Fruit fly (Drosophila melanogaster) whole organism, embryonic: ENCODE results near the gene CG12081.

Experiments used
- CG1024 ChIP-seq: fragments of 200-800 bp; sonication (Bioruptor generic); IDR thresholded peaks from 2 replicates; pipeline ENCODE4 v1.3.6; 2022; ENCODE audit warnings: missing biosample characterization, missing genetic modification characterization
- CG12071 ChIP-seq: fragments of 200-800 bp; sonication (Bioruptor generic); optimal IDR thresholded peaks from 3 replicates; lab custom pipeline; 2018; ENCODE audit warnings: missing biosample characterization, mild to moderate bottlenecking, missing genetic modification characterization
- CG13624 ChIP-seq: fragments of 200-800 bp; sonication (Bioruptor generic); optimal IDR thresholded peaks from 2 replicates; lab custom pipeline; 2016; ENCODE audit warnings: missing biosample characterization, missing genetic modification characterization
- CG13894 ChIP-seq: fragments of 200-800 bp; sonication (Bioruptor generic); optimal IDR thresholded peaks from 3 replicates; lab custom pipeline; 2018; ENCODE audit warnings: missing biosample characterization, mild to moderate bottlenecking, missing genetic modification characterization, moderate library complexity
- CG17359 ChIP-seq: fragments of 200-800 bp; sonication (Bioruptor generic); optimal IDR thresholded peaks from 3 replicates; lab custom pipeline; 2018; ENCODE audit warnings: missing biosample characterization, mild to moderate bottlenecking, missing genetic modification characterization, moderate library complexity
- CG1792 ChIP-seq: fragments of 200-800 bp; sonication (Bioruptor generic); optimal IDR thresholded peaks from 2 replicates; lab custom pipeline; 2016; ENCODE audit warnings: missing biosample characterization, missing genetic modification characterization
- CG18262 ChIP-seq: fragments of 200-800 bp; optimal IDR thresholded peaks from 3 replicates; lab custom pipeline; 2019; ENCODE audit warnings: missing biosample characterization, mild to moderate bottlenecking, missing genetic modification characterization, moderate library complexity
- CG1832 ChIP-seq: fragments of 200-800 bp; sonication (Bioruptor generic); optimal IDR thresholded peaks from 2 replicates; lab custom pipeline; 2017; ENCODE audit warnings: missing biosample characterization, mild to moderate bottlenecking, missing genetic modification characterization, inconsistent platforms
- CG2202 ChIP-seq: fragments of 200-800 bp; sonication (Bioruptor generic); optimal IDR thresholded peaks from 2 replicates; lab custom pipeline; 2018; ENCODE audit warnings: missing biosample characterization, mild to moderate bottlenecking, missing genetic modification characterization
- CG30020 ChIP-seq: fragments of 200-800 bp; optimal IDR thresholded peaks from 2 replicates; lab custom pipeline; 2019; ENCODE audit warnings: missing biosample characterization, mild to moderate bottlenecking, missing genetic modification characterization, moderate library complexity
- CG30431 ChIP-seq: fragments of 200-800 bp; sonication (Bioruptor generic); optimal IDR thresholded peaks from 2 replicates; lab custom pipeline; 2017; ENCODE audit warnings: missing biosample characterization, missing genetic modification characterization
- CG31441 ChIP-seq: fragments of 200-800 bp; sonication (Bioruptor generic); IDR thresholded peaks from 2 replicates; pipeline ENCODE4 v1.3.6; 2022; ENCODE audit warnings: missing biosample characterization, missing genetic modification characterization
- CG32767 ChIP-seq: fragments of 200-800 bp; sonication (Bioruptor generic); IDR thresholded peaks from 2 replicates; pipeline ENCODE4 v1.3.6; 2022; ENCODE audit warnings: missing biosample characterization, missing genetic modification characterization
- CG3281 ChIP-seq: fragments of 200-800 bp; sonication (Bioruptor generic); optimal IDR thresholded peaks from 3 replicates; lab custom pipeline; 2017; ENCODE audit warnings: missing biosample characterization, mild to moderate bottlenecking, missing genetic modification characterization
- CG5180 ChIP-seq: fragments of 200-800 bp; sonication (Bioruptor generic); optimal IDR thresholded peaks from 3 replicates; lab custom pipeline; 2017; ENCODE audit warnings: missing biosample characterization, missing genetic modification characterization, mild to moderate bottlenecking, moderate library complexity, missing genetic modification reagents
- CG5245 ChIP-seq: fragments of 200-800 bp; sonication (Bioruptor generic); optimal IDR thresholded peaks from 3 replicates; lab custom pipeline; 2016; ENCODE audit warnings: missing biosample characterization, missing genetic modification characterization
- CG6791 ChIP-seq: fragments of 200-800 bp; sonication (Bioruptor generic); IDR thresholded peaks from 3 replicates; pipeline ENCODE4 v1.3.6; 2022; ENCODE audit warnings: missing biosample characterization, missing genetic modification characterization; ENCODE audit not compliant: partially characterized antibody
- CG7271 ChIP-seq: fragments of 200-800 bp; sonication (Bioruptor generic); optimal IDR thresholded peaks from 2 replicates; lab custom pipeline; 2018; ENCODE audit warnings: missing biosample characterization, mild to moderate bottlenecking, missing genetic modification characterization, moderate library complexity
- CG7745 ChIP-seq: fragments of 200-800 bp; sonication (Bioruptor generic); optimal IDR thresholded peaks from 2 replicates; lab custom pipeline; 2018; ENCODE audit warnings: missing biosample characterization, mild to moderate bottlenecking, missing genetic modification characterization, moderate library complexity
- CG8944 ChIP-seq: fragments of 200-800 bp; sonication (Bioruptor generic); optimal IDR thresholded peaks from 3 replicates; lab custom pipeline; 2016; ENCODE audit warnings: missing biosample characterization, missing genetic modification characterization
- CkIIα-i1 ChIP-seq: fragments of 200-800 bp; sonication (Bioruptor generic); IDR thresholded peaks from 2 replicates; pipeline ENCODE4 v1.3.6; 2022; ENCODE audit warnings: missing biosample characterization, missing genetic modification characterization
- Fer2 ChIP-seq: fragments of 200-800 bp; sonication (Bioruptor generic); optimal IDR thresholded peaks from 2 replicates; lab custom pipeline; 2018; ENCODE audit warnings: missing biosample characterization, mild to moderate bottlenecking, missing genetic modification characterization, moderate library complexity
- Hr3 ChIP-seq: fragments of 200-800 bp; sonication (Bioruptor generic); optimal IDR thresholded peaks from 3 replicates; lab custom pipeline; 2016; ENCODE audit warnings: missing biosample characterization, missing genetic modification characterization
- Hr51 ChIP-seq, 2 experiments: fragments of 200-800 bp; sonication (Bioruptor generic); optimal IDR thresholded peaks; 2 replicates in 1 of 2; 3 replicates in 1 of 2; lab custom pipeline; 2016 to 2018; ENCODE audit warnings: missing biosample characterization in 2 of 2, missing genetic modification characterization in 2 of 2, mild to moderate bottlenecking in 1 of 2, moderate library complexity in 1 of 2
- Kr ChIP-seq: fragments of 200-800 bp; sonication (Bioruptor generic); optimal IDR thresholded peaks from 2 replicates; lab custom pipeline; 2017; ENCODE audit warnings: missing biosample characterization, mild to moderate bottlenecking, missing genetic modification characterization
- Lim3 ChIP-seq: fragments of 200-800 bp; sonication (Bioruptor generic); IDR thresholded peaks from 2 replicates; pipeline ENCODE4 v1.3.6; 2022; ENCODE audit warnings: missing biosample characterization, missing genetic modification characterization
- Ptx1 ChIP-seq: fragments of 200-800 bp; sonication (Bioruptor generic); IDR thresholded peaks from 2 replicates; pipeline ENCODE4 v1.3.6; 2022; ENCODE audit warnings: missing biosample characterization, missing genetic modification characterization
- YL-1 ChIP-seq: fragments of 200-800 bp; sonication (Bioruptor generic); optimal IDR thresholded peaks from 3 replicates; lab custom pipeline; 2017; ENCODE audit warnings: missing biosample characterization, mild to moderate bottlenecking, missing genetic modification characterization
- abd-A ChIP-seq: fragments of 200-800 bp; sonication (Bioruptor generic); optimal IDR thresholded peaks from 3 replicates; lab custom pipeline; 2019; ENCODE audit warnings: missing biosample characterization, mild to moderate bottlenecking, missing genetic modification characterization, moderate library complexity
- aop ChIP-seq: fragments of 200-800 bp; sonication (Bioruptor generic); IDR thresholded peaks from 2 replicates; pipeline ENCODE4 v1.3.6; 2022; ENCODE audit warnings: missing biosample characterization, missing genetic modification characterization
- chm ChIP-seq: fragments of 200-800 bp; sonication (Bioruptor generic); IDR thresholded peaks from 2 replicates; pipeline ENCODE4 v1.3.6; 2022; ENCODE audit warnings: missing biosample characterization, missing genetic modification characterization
- crc ChIP-seq: fragments of 200-800 bp; sonication (Bioruptor generic); optimal IDR thresholded peaks from 2 replicates; lab custom pipeline; 2016; ENCODE audit warnings: missing biosample characterization, missing genetic modification characterization
- dimm ChIP-seq: fragments of 200-800 bp; sonication (Bioruptor generic); IDR thresholded peaks from 2 replicates; pipeline ENCODE4 v1.3.6; 2022; ENCODE audit warnings: missing biosample characterization, missing genetic modification characterization
- eve ChIP-seq, 2 experiments: fragments of >200 bp; optimal IDR thresholded peaks; 2 replicates each; lab custom pipeline; 2017; ENCODE audit warnings: missing biosample characterization in 2 of 2, missing genetic modification characterization in 2 of 2
- eyg ChIP-seq: fragments of 200-800 bp; sonication (Bioruptor generic); optimal IDR thresholded peaks from 3 replicates; lab custom pipeline; 2016; ENCODE audit warnings: missing biosample characterization, missing genetic modification characterization
- fd96Cb ChIP-seq: fragments of 200-800 bp; sonication (Bioruptor generic); optimal IDR thresholded peaks from 2 replicates; lab custom pipeline; 2018; ENCODE audit warnings: missing biosample characterization, mild to moderate bottlenecking, missing genetic modification characterization, moderate library complexity
- gce ChIP-seq: fragments of 200-800 bp; sonication (Bioruptor generic); IDR thresholded peaks from 3 replicates; pipeline ENCODE4 v1.3.6; 2022; ENCODE audit warnings: missing biosample characterization, missing genetic modification characterization
- gsb ChIP-seq: fragments of 200-800 bp; sonication (Bioruptor generic); IDR thresholded peaks from 2 replicates; pipeline ENCODE4 v1.3.6; 2022; ENCODE audit warnings: missing biosample characterization, missing genetic modification characterization
- kah ChIP-seq: fragments of 200-800 bp; sonication (Bioruptor generic); optimal IDR thresholded peaks from 2 replicates; lab custom pipeline; 2018; ENCODE audit warnings: missing biosample characterization, mild to moderate bottlenecking, missing genetic modification characterization
- lilli ChIP-seq: fragments of 200-800 bp; sonication (Bioruptor generic); optimal IDR thresholded peaks from 3 replicates; lab custom pipeline; 2016; ENCODE audit warnings: missing biosample characterization, missing genetic modification characterization
- maf-S ChIP-seq: fragments of 200-800 bp; sonication (Bioruptor generic); optimal IDR thresholded peaks from 2 replicates; lab custom pipeline; 2016; ENCODE audit warnings: missing biosample characterization, missing genetic modification characterization
- onecut ChIP-seq: fragments of 200-800 bp; sonication (Bioruptor generic); IDR thresholded peaks from 2 replicates; pipeline ENCODE4 v1.3.6; 2022; ENCODE audit warnings: missing biosample characterization, missing genetic modification characterization
- pb ChIP-seq: fragments of 200-800 bp; sonication (Bioruptor generic); optimal IDR thresholded peaks from 3 replicates; lab custom pipeline; 2016; ENCODE audit warnings: missing biosample characterization, missing genetic modification characterization
- repo ChIP-seq: fragments of 200-800 bp; sonication (Bioruptor generic); optimal IDR thresholded peaks from 2 replicates; lab custom pipeline; 2016; ENCODE audit warnings: missing biosample characterization, missing genetic modification characterization
- sqz ChIP-seq: fragments of 200-800 bp; sonication (Bioruptor generic); optimal IDR thresholded peaks from 3 replicates; lab custom pipeline; 2018; ENCODE audit warnings: missing biosample characterization, mild to moderate bottlenecking, missing genetic modification characterization
- sug ChIP-seq: fragments of 200-800 bp; optimal IDR thresholded peaks from 2 replicates; lab custom pipeline; 2019; ENCODE audit warnings: missing biosample characterization, mild to moderate bottlenecking, missing genetic modification characterization, moderate library complexity
- tgo ChIP-seq: fragments of 200-800 bp; sonication (Bioruptor generic); IDR thresholded peaks from 3 replicates; pipeline ENCODE4 v1.3.6; 2022; ENCODE audit warnings: missing biosample characterization, missing genetic modification characterization
- tup ChIP-seq: fragments of 200-800 bp; sonication (Bioruptor generic); optimal IDR thresholded peaks from 2 replicates; lab custom pipeline; 2016; ENCODE audit warnings: missing biosample characterization, mild to moderate bottlenecking, missing genetic modification characterization, moderate library complexity
- unc-4 ChIP-seq: fragments of 200-800 bp; sonication (Bioruptor generic); IDR thresholded peaks from 2 replicates; pipeline ENCODE4 v1.3.6; 2022; ENCODE audit warnings: missing biosample characterization, missing genetic modification characterization; ENCODE audit not compliant: partially characterized antibody
- unpg ChIP-seq: fragments of 200-800 bp; sonication (Bioruptor generic); optimal IDR thresholded peaks from 3 replicates; lab custom pipeline; 2018; ENCODE audit warnings: missing biosample characterization, mild to moderate bottlenecking, missing genetic modification characterization, moderate library complexity

CG12081 gene

dm6 chrX:8573744-8574484 lies 14.7 kb upstream of the CG12081 start, which contains the start of gene CG12065 (continued):
- TF ChIP-seq maf-S (GFP tag; lab: Kevin White, UChicago) (no peak), Hr51 (GFP tag; optimal IDR thresholded peaks at IDR 0.05; lab: Kevin White, UChicago) (peak in 1 of 2 experiments; percentile 46), dimm (GFP tag; lab: Robert Waterston, UW) (no peak), YL-1 (peak; percentile 27), gsb (GFP tag; lab: Robert Waterston, UW) (no peak), unc-4 (GFP tag; lab: Robert Waterston, UW) (0 out of 2 replicates have a peak, but pooled peaks have one; percentile 28), crc (no peak), CkIIα-i1 (GFP tag; lab: Robert Waterston, UW) (no peak), CG1792 (GFP tag; lab: Kevin White, UChicago) (no peak), tgo (no peak), CG3281 (peak; percentile 42), eve (GFP tag; optimal IDR thresholded peaks at IDR 0.05; lab: Kevin White, UChicago) (no peak), CG31441 (GFP tag; lab: Robert Waterston, UW) (peak; percentile 48; the same call in 1 of the 2 replicates), sug (tag; lab: Kevin White, UChicago) (peak; percentile 56), lilli (GFP tag; lab: Kevin White, UChicago) (no peak), Hr3 (GFP tag; lab: Kevin White, UChicago) (no peak), CG5180 (GFP tag; lab: Kevin White, UChicago) (peak; percentile 42), CG18262 (tag; lab: Kevin White, UChicago) (peak; percentile 7), chm (peak; percentile 60; the same call in 1 of the 2 replicates), sqz (no peak), unpg (GFP tag; lab: Kevin White, UChicago) (peak; percentile 76), eyg (GFP tag; lab: Kevin White, UChicago) (no peak), Lim3 (GFP tag; lab: Robert Waterston, UW) (no peak), kah (GFP tag; lab: Kevin White, UChicago) (no peak), repo (no peak), Kr (GFP tag; lab: Kevin White, UChicago) (no peak), gce (GFP tag; lab: Robert Waterston, UW) (0 out of 3 replicates have a peak, but pooled peaks have one; percentile 12), CG1024 (GFP tag; lab: Robert Waterston, UW) (no peak), CG30431 (no peak), CG30020 (tag; lab: Kevin White, UChicago) (no peak), CG8944 (GFP tag; lab: Kevin White, UChicago) (no peak), aop (GFP tag; lab: Robert Waterston, UW) (no peak), onecut (no peak), CG5245 (no peak), CG17359 (tag; lab: Kevin White, UChicago) (peak; percentile 68), Ptx1 (GFP tag; lab: Robert Waterston, UW) (no peak), CG2202 (tag; lab: Kevin White, UChicago) (peak; percentile 35), tup (GFP tag; lab: Kevin White, UChicago) (no peak), abd-A (tag; lab: Kevin White, UChicago) (peak; percentile 11), CG7271 (tag; lab: Kevin White, UChicago) (peak; percentile 60), CG13894 (tag; lab: Kevin White, UChicago) (peak; percentile 41), CG12071 (GFP tag; lab: Kevin White, UChicago) (peak; percentile 32), Fer2 (tag; lab: Kevin White, UChicago) (peak; percentile 37), CG13624 (GFP tag; lab: Kevin White, UChicago) (no peak), CG7745 (tag; lab: Kevin White, UChicago) (peak; percentile 7), CG1832 (no peak), fd96Cb (tag; lab: Kevin White, UChicago) (peak; percentile 17), CG6791 (GFP tag; lab: Robert Waterston, UW) (no peak), CG32767 (GFP tag; lab: Robert Waterston, UW) (0 out of 2 replicates have a peak, but pooled peaks have one; percentile 11), pb (GFP tag; lab: Kevin White, UChicago) (no peak)
